Worm (Caenorhabditis elegans) whole organism, mixed stage, embryonic: ENCODE measurements around the gene Y54G9A.5.

Experiments
- M03D4.4 ChIP-seq: sonication (generic microtip); optimal IDR thresholded peaks from 2 replicates; lab custom pipeline; 2017; ENCODE audit warnings: mild to moderate bottlenecking, missing genetic modification characterization, missing compliant biosample characterization
- bed-3 ChIP-seq: fragments of 200-800 bp; sonication (Bioruptor generic); optimal IDR thresholded peaks from 3 replicates; lab custom pipeline; 2018; ENCODE audit warnings: mild to moderate bottlenecking, missing genetic modification characterization, moderate library complexity, missing compliant biosample characterization
- blmp-1 ChIP-seq: fragments of 150-350 bp; optimal IDR thresholded peaks from 2 replicates; lab custom pipeline; 2014; ENCODE audit warnings: missing biosample characterization, missing genetic modification characterization
- ceh-39 ChIP-seq: fragments of 150-350 bp; optimal IDR thresholded peaks from 2 replicates; lab custom pipeline; 2014; ENCODE audit warnings: missing biosample characterization, missing genetic modification characterization
- ceh-43 ChIP-seq: fragments of 200-800 bp; sonication (Bioruptor generic); optimal IDR thresholded peaks from 2 replicates; lab custom pipeline; 2018; ENCODE audit warnings: mild to moderate bottlenecking, missing genetic modification characterization, moderate library complexity, missing compliant biosample characterization
- ceh-83 ChIP-seq: fragments of 200-800 bp; sonication (Bioruptor generic); optimal IDR thresholded peaks from 2 replicates; lab custom pipeline; 2018; ENCODE audit warnings: mild to moderate bottlenecking, missing genetic modification characterization, missing compliant biosample characterization
- cnd-1 ChIP-seq: fragments of 200-800 bp; sonication (Bioruptor generic); optimal IDR thresholded peaks from 2 replicates; lab custom pipeline; 2018; ENCODE audit warnings: mild to moderate bottlenecking, missing genetic modification characterization, missing compliant biosample characterization
- drap-1 ChIP-seq: fragments of 200-800 bp; sonication (Bioruptor generic); optimal IDR thresholded peaks from 3 replicates; lab custom pipeline; 2018; ENCODE audit warnings: mild to moderate bottlenecking, missing genetic modification characterization, missing compliant biosample characterization
- elt-1 ChIP-seq: sonication (generic microtip); optimal IDR thresholded peaks from 2 replicates; lab custom pipeline; 2017; ENCODE audit warnings: missing genetic modification characterization, mild to moderate bottlenecking, missing compliant biosample characterization, antibody characterized with exemption, moderate library complexity, borderline replicate concordance; ENCODE audit not compliant: insufficient read depth
- elt-3 ChIP-seq: fragments of 150-350 bp; optimal IDR thresholded peaks from 2 replicates; lab custom pipeline; 2014; ENCODE audit warnings: missing biosample characterization, missing genetic modification characterization
- ham-2 ChIP-seq: fragments of 200-800 bp; sonication (Bioruptor generic); optimal IDR thresholded peaks from 2 replicates; lab custom pipeline; 2018; ENCODE audit warnings: mild to moderate bottlenecking, missing genetic modification characterization, missing compliant biosample characterization
- hlh-1 ChIP-seq: fragments of 150-350 bp; optimal IDR thresholded peaks from 2 replicates; lab custom pipeline; 2014; ENCODE audit warnings: missing biosample characterization, missing genetic modification reagents, missing genetic modification characterization
- lin-13 ChIP-seq: fragments of 150-350 bp; optimal IDR thresholded peaks from 2 replicates; lab custom pipeline; 2014; ENCODE audit warnings: missing biosample characterization, missing genetic modification characterization
- lin-32 ChIP-seq: fragments of 200-800 bp; sonication (Bioruptor generic); optimal IDR thresholded peaks from 2 replicates; lab custom pipeline; 2018; ENCODE audit warnings: mild to moderate bottlenecking, missing genetic modification characterization, missing compliant biosample characterization
- lsy-2 ChIP-seq: fragments of 150-350 bp; optimal IDR thresholded peaks from 2 replicates; lab custom pipeline; 2014; ENCODE audit warnings: missing biosample characterization, missing genetic modification characterization
- mab-5 ChIP-seq: fragments of 150-350 bp; optimal IDR thresholded peaks from 2 replicates; lab custom pipeline; 2014; ENCODE audit warnings: missing biosample characterization, missing genetic modification characterization
- mep-1 ChIP-seq: fragments of 150-350 bp; optimal IDR thresholded peaks from 2 replicates; lab custom pipeline; 2017; ENCODE audit warnings: missing biosample characterization, missing genetic modification reagents, missing genetic modification characterization, inconsistent platforms
- mls-2 ChIP-seq: sonication (generic microtip); optimal IDR thresholded peaks from 2 replicates; lab custom pipeline; 2016; ENCODE audit warnings: mild to moderate bottlenecking, missing genetic modification characterization, moderate library complexity, missing compliant biosample characterization
- nhr-12 ChIP-seq: fragments of 150-350 bp; optimal IDR thresholded peaks from 2 replicates; lab custom pipeline; 2014; ENCODE audit warnings: missing biosample characterization, missing genetic modification characterization
- nhr-2 ChIP-seq: fragments of 150-350 bp; optimal IDR thresholded peaks from 2 replicates; lab custom pipeline; 2014; ENCODE audit warnings: missing biosample characterization, missing genetic modification characterization
- nhr-237 ChIP-seq: fragments of 150-350 bp; optimal IDR thresholded peaks from 2 replicates; lab custom pipeline; 2014; ENCODE audit warnings: missing biosample characterization, missing genetic modification characterization
- nhr-28 ChIP-seq: fragments of 150-350 bp; optimal IDR thresholded peaks from 2 replicates; lab custom pipeline; 2014; ENCODE audit warnings: missing biosample characterization, missing genetic modification characterization
- nhr-76 ChIP-seq: sonication (generic microtip); optimal IDR thresholded peaks from 2 replicates; lab custom pipeline; 2017; ENCODE audit warnings: missing biosample characterization, missing genetic modification characterization
- sem-2 ChIP-seq: fragments of 200-800 bp; sonication (Bioruptor generic); optimal IDR thresholded peaks from 2 replicates; lab custom pipeline; 2018; ENCODE audit warnings: mild to moderate bottlenecking, missing genetic modification characterization, missing compliant biosample characterization
- snpc-4 ChIP-seq: fragments of 150-350 bp; optimal IDR thresholded peaks from 2 replicates; lab custom pipeline; 2014; ENCODE audit warnings: missing biosample characterization, missing genetic modification characterization
- sptf-1 ChIP-seq: sonication (generic microtip); optimal IDR thresholded peaks from 2 replicates; lab custom pipeline; 2017; ENCODE audit warnings: mild to moderate bottlenecking, missing genetic modification characterization, moderate library complexity, missing compliant biosample characterization
- tbx-8 ChIP-seq: fragments of 200-800 bp; sonication (Bioruptor generic); optimal IDR thresholded peaks from 2 replicates; lab custom pipeline; 2018; ENCODE audit warnings: mild to moderate bottlenecking, missing genetic modification characterization, moderate library complexity, missing compliant biosample characterization
- unc-120 ChIP-seq: sonication (generic microtip); optimal IDR thresholded peaks from 2 replicates; lab custom pipeline; 2017; ENCODE audit warnings: missing genetic modification characterization, missing compliant biosample characterization; ENCODE audit not compliant: poor library complexity, severe bottlenecking
- unc-39 ChIP-seq: fragments of 150-350 bp; optimal IDR thresholded peaks from 2 replicates; lab custom pipeline; 2014; ENCODE audit warnings: missing biosample characterization, missing genetic modification characterization
- unc-62 ChIP-seq: fragments of 150-350 bp; optimal IDR thresholded peaks from 2 replicates; lab custom pipeline; 2014; ENCODE audit warnings: missing biosample characterization, missing genetic modification reagents, missing genetic modification characterization
- zip-8 ChIP-seq: fragments of 150-350 bp; optimal IDR thresholded peaks from 2 replicates; lab custom pipeline; 2014; ENCODE audit warnings: missing biosample characterization, missing genetic modification characterization

The Y54G9A.5 gene

ce11 chrII:13711493-13712055, 11.2 kb upstream of the Y54G9A.5 start:
- TF ChIP-seq snpc-4 (no peak), nhr-237 (tag; lab: Kevin White, UChicago) (no peak), nhr-12 (tag; lab: Kevin White, UChicago) (no peak), ceh-39 (tag; lab: Kevin White, UChicago) (no peak), sptf-1 (tag; lab: Kevin White, UChicago) (no peak), nhr-76 (tag; lab: Kevin White, UChicago) (no peak), ham-2 (GFP tag; lab: Kevin White, UChicago) (no peak), blmp-1 (tag; lab: Kevin White, UChicago) (no peak), nhr-28 (tag; lab: Kevin White, UChicago) (no peak), M03D4.4 (tag; lab: Kevin White, UChicago) (no peak), zip-8 (no peak)
- TF ChIP-seq, all 35 proteins: peak for 0

- no peak for TF ChIP-seq ham-2 (GFP tag; lab: Kevin White, UChicago)
- no peak for TF ChIP-seq elt-1
- TF ChIP-seq drap-1 (GFP tag; lab: Kevin White, UChicago), result no peak
- TF ChIP-seq bed-3 (GFP tag; lab: Kevin White, UChicago), result no peak
- no peak for TF ChIP-seq mep-1
- TF ChIP-seq zip-8, result no peak
- TF ChIP-seq unc-39 (tag; lab: Kevin White, UChicago), result no peak
- no peak for TF ChIP-seq lin-13 (tag; lab: Kevin White, UChicago)
- TF ChIP-seq unc-120 (tag; lab: Kevin White, UChicago), result no peak
- TF ChIP-seq elt-3 (tag; lab: Kevin White, UChicago), result no peak
- TF ChIP-seq mab-5 (tag; lab: Kevin White, UChicago), result no peak
- TF ChIP-seq unc-62, result no peak
- TF ChIP-seq blmp-1 (tag; lab: Kevin White, UChicago), result no peak
- no peak for TF ChIP-seq lsy-2 (tag; lab: Kevin White, UChicago)
- no peak for TF ChIP-seq cnd-1 (tag; lab: Kevin White, UChicago)
- TF ChIP-seq ceh-83 (GFP tag; lab: Kevin White, UChicago), result no peak
- no peak for TF ChIP-seq nhr-2 (tag; lab: Kevin White, UChicago)
- no peak for TF ChIP-seq lin-32 (GFP tag; lab: Kevin White, UChicago)
- no peak for TF ChIP-seq mls-2 (tag; lab: Kevin White, UChicago)
- no peak for TF ChIP-seq nhr-76 (tag; lab: Kevin White, UChicago)
- TF ChIP-seq, all 35 proteins: peak for 0
These were observed 9.6 kb upstream of the Y54G9A.5 start for ce11 chrII:13713239-13713638.

ce11 chrII:13715333-13715732, 7.5 kb upstream of the Y54G9A.5 start:
- TF ChIP-seq nhr-2 (tag; lab: Kevin White, UChicago) (no peak), tbx-8 (GFP tag; lab: Kevin White, UChicago) (no peak), sptf-1 (tag; lab: Kevin White, UChicago) (peak; percentile 51), nhr-237 (tag; lab: Kevin White, UChicago) (no peak), ceh-39 (tag; lab: Kevin White, UChicago) (no peak), hlh-1 (tag; lab: Kevin White, UChicago) (no peak), ceh-43 (no peak), elt-1 (no peak)

ce11 chrII:13715733-13716132, 7.1 kb upstream of the Y54G9A.5 start, which contains the start of gene zipt-2.3:
Gene zipt-2.3 (minus strand): TSS chrII:13715879.
- no peak for TF ChIP-seq ceh-43
- no peak for TF ChIP-seq tbx-8 (GFP tag; lab: Kevin White, UChicago)
- no peak for TF ChIP-seq drap-1 (GFP tag; lab: Kevin White, UChicago)
- no peak for TF ChIP-seq nhr-12 (tag; lab: Kevin White, UChicago)
- TF ChIP-seq snpc-4, result no peak
- no peak for TF ChIP-seq sem-2 (GFP tag; lab: Kevin White, UChicago)
- no peak for TF ChIP-seq nhr-76 (tag; lab: Kevin White, UChicago)
- TF ChIP-seq bed-3 (GFP tag; lab: Kevin White, UChicago), result no peak
- no peak for TF ChIP-seq lin-32 (GFP tag; lab: Kevin White, UChicago)
- no peak for TF ChIP-seq ceh-83 (GFP tag; lab: Kevin White, UChicago)
- TF ChIP-seq hlh-1 (tag; lab: Kevin White, UChicago), result no peak
- TF ChIP-seq zip-8, result no peak
- TF ChIP-seq blmp-1 (tag; lab: Kevin White, UChicago), result no peak
- TF ChIP-seq mab-5 (tag; lab: Kevin White, UChicago), result no peak
- TF ChIP-seq lin-13 (tag; lab: Kevin White, UChicago), result no peak
- TF ChIP-seq mep-1, result no peak
